Worm (Caenorhabditis elegans) whole organism, L2 larva: Measurements from ENCODE around the gene C45H4.14.

Experiments used
- C34F6.9 ChIP-seq: fragments of 150-350 bp; optimal IDR thresholded peaks from 2 replicates; lab custom pipeline; 2014; ENCODE audit warnings: missing biosample characterization, missing genetic modification characterization
- F13H6.1 ChIP-seq: sonication (generic microtip); optimal IDR thresholded peaks from 2 replicates; lab custom pipeline; 2016; ENCODE audit warnings: missing genetic modification characterization, missing compliant biosample characterization
- Y55F3AM.14 ChIP-seq: fragments of 200-800 bp; sonication (Bioruptor generic); optimal IDR thresholded peaks from 2 replicates; lab custom pipeline; 2018; ENCODE audit warnings: mild to moderate bottlenecking, missing genetic modification characterization, missing compliant biosample characterization
- ZK546.5 ChIP-seq: sonication (generic microtip); optimal IDR thresholded peaks from 2 replicates; lab custom pipeline; 2017; ENCODE audit warnings: missing biosample characterization, missing genetic modification characterization
- ama-1 ChIP-seq: fragments of 150-350 bp; optimal IDR thresholded peaks from 2 replicates; lab custom pipeline; 2018; ENCODE audit warnings: inconsistent platforms
- blmp-1 ChIP-seq: sonication (generic microtip); optimal IDR thresholded peaks from 2 replicates; lab custom pipeline; 2017; ENCODE audit warnings: missing genetic modification characterization, mild to moderate bottlenecking, missing compliant biosample characterization, antibody characterized with exemption, moderate library complexity; ENCODE audit not compliant: insufficient read depth
- ceh-82 ChIP-seq: fragments of 150-350 bp; optimal IDR thresholded peaks from 2 replicates; lab custom pipeline; 2014; ENCODE audit warnings: missing biosample characterization, missing genetic modification characterization
- crh-2 ChIP-seq: sonication (generic microtip); optimal IDR thresholded peaks from 2 replicates; lab custom pipeline; 2017; ENCODE audit warnings: missing biosample characterization, missing genetic modification characterization
- egl-27 ChIP-seq: sonication (generic microtip); optimal IDR thresholded peaks from 3 replicates; lab custom pipeline; 2017; ENCODE audit warnings: missing biosample characterization, missing genetic modification reagents, missing genetic modification characterization
- elt-1 ChIP-seq: fragments of 150-350 bp; optimal IDR thresholded peaks from 2 replicates; lab custom pipeline; 2014; ENCODE audit warnings: missing biosample characterization, missing genetic modification characterization
- elt-3 ChIP-seq: sonication (generic microtip); optimal IDR thresholded peaks from 2 replicates; lab custom pipeline; 2017; ENCODE audit warnings: missing biosample characterization, missing genetic modification characterization
- gmeb-1 ChIP-seq: fragments of 150-350 bp; optimal IDR thresholded peaks from 2 replicates; lab custom pipeline; 2014; ENCODE audit warnings: missing biosample characterization, missing genetic modification characterization
- lin-11 ChIP-seq: fragments of 150-350 bp; sonication (generic microtip); optimal IDR thresholded peaks from 2 replicates; lab custom pipeline; 2014; ENCODE audit warnings: missing biosample characterization, missing genetic modification characterization, inconsistent platforms, mixed read lengths
- lin-39 ChIP-seq: fragments of 150-350 bp; optimal IDR thresholded peaks from 2 replicates; lab custom pipeline; 2014; ENCODE audit warnings: missing biosample characterization, missing genetic modification reagents, missing genetic modification characterization
- lsy-2 ChIP-seq, 2 experiments: fragments of 150-350 bp in 1 of 2; sonication (generic microtip) in 1 of 2; optimal IDR thresholded peaks; 2 replicates each; lab custom pipeline; 2014 to 2017; ENCODE audit warnings: missing biosample characterization in 2 of 2, missing genetic modification characterization in 2 of 2
- mbf-1 ChIP-seq: sonication (generic microtip); optimal IDR thresholded peaks from 2 replicates; lab custom pipeline; 2017; ENCODE audit warnings: missing biosample characterization, missing genetic modification characterization
- mdl-1 ChIP-seq, 2 experiments: fragments of 150-350 bp in 1 of 2; sonication (generic microtip) in 1 of 2; optimal IDR thresholded peaks; 2 replicates each; lab custom pipeline; 2017; ENCODE audit warnings: missing biosample characterization in 2 of 2, missing genetic modification characterization in 2 of 2
- nhr-10 ChIP-seq: sonication (generic microtip); optimal IDR thresholded peaks from 2 replicates; lab custom pipeline; 2017; ENCODE audit warnings: missing biosample characterization, missing genetic modification characterization
- nhr-21 ChIP-seq: fragments of 150-350 bp; optimal IDR thresholded peaks from 2 replicates; lab custom pipeline; 2014; ENCODE audit warnings: missing biosample characterization, missing genetic modification characterization
- nhr-237 ChIP-seq: fragments of 150-350 bp; optimal IDR thresholded peaks from 2 replicates; lab custom pipeline; 2014; ENCODE audit warnings: missing biosample characterization, missing genetic modification characterization
- nhr-25 ChIP-seq: fragments of 150-350 bp; sonication (generic microtip); optimal IDR thresholded peaks from 3 replicates; lab custom pipeline; 2014; ENCODE audit warnings: missing biosample characterization, missing genetic modification characterization
- nhr-6 ChIP-seq: fragments of 150-350 bp; optimal IDR thresholded peaks from 2 replicates; lab custom pipeline; 2014; ENCODE audit warnings: missing biosample characterization, missing genetic modification characterization
- nhr-77 ChIP-seq: fragments of 150-350 bp; optimal IDR thresholded peaks from 2 replicates; lab custom pipeline; 2014; ENCODE audit warnings: missing biosample characterization, missing genetic modification characterization
- peb-1 ChIP-seq: fragments of 150-350 bp; optimal IDR thresholded peaks from 2 replicates; lab custom pipeline; 2014; ENCODE audit warnings: missing biosample characterization, missing genetic modification characterization
- skn-1 ChIP-seq: sonication (generic microtip); optimal IDR thresholded peaks from 2 replicates; lab custom pipeline; 2017; ENCODE audit warnings: missing biosample characterization, missing genetic modification characterization
- sma-3 ChIP-seq: sonication (generic microtip); optimal IDR thresholded peaks from 2 replicates; lab custom pipeline; 2016; ENCODE audit warnings: missing genetic modification reagents, missing genetic modification characterization, missing compliant biosample characterization
- sma-9 ChIP-seq, 2 experiments: fragments of 150-350 bp in 1 of 2; sonication (generic microtip) in 1 of 2; optimal IDR thresholded peaks; 2 replicates each; lab custom pipeline; 2014 to 2016; ENCODE audit warnings: missing genetic modification characterization in 2 of 2, mild to moderate bottlenecking in 1 of 2, missing biosample characterization in 1 of 2, missing compliant biosample characterization in 1 of 2, missing genetic modification reagents in 1 of 2, moderate library complexity in 1 of 2
- snpc-4 ChIP-seq: fragments of 150-350 bp; optimal IDR thresholded peaks from 2 replicates; lab custom pipeline; 2014; ENCODE audit warnings: missing biosample characterization, missing genetic modification characterization
- unc-39 ChIP-seq: fragments of 150-350 bp; optimal IDR thresholded peaks from 2 replicates; lab custom pipeline; 2014; ENCODE audit warnings: missing biosample characterization, missing genetic modification characterization
- unc-55 ChIP-seq: fragments of 150-350 bp; sonication (generic microtip); optimal IDR thresholded peaks from 3 replicates; lab custom pipeline; 2014; ENCODE audit warnings: missing biosample characterization, missing genetic modification reagents, missing genetic modification characterization
- unc-62 ChIP-seq: fragments of 150-350 bp; optimal IDR thresholded peaks from 2 replicates; lab custom pipeline; 2014; ENCODE audit warnings: missing biosample characterization, missing genetic modification reagents, missing genetic modification characterization
- zag-1 ChIP-seq: fragments of 150-350 bp; optimal IDR thresholded peaks from 2 replicates; lab custom pipeline; 2014; ENCODE audit warnings: missing biosample characterization, missing genetic modification characterization
- ztf-1 ChIP-seq: fragments of 200-800 bp; sonication (Bioruptor generic); conservative IDR thresholded peaks from 2 replicates; pipeline ENCODE4 v1.3.6; 2022; ENCODE audit warnings: missing genetic modification characterization, missing compliant biosample characterization
- ztf-11 ChIP-seq: sonication (generic microtip); optimal IDR thresholded peaks from 2 replicates; lab custom pipeline; 2017; ENCODE audit warnings: missing biosample characterization, missing genetic modification characterization
- ztf-4 ChIP-seq: fragments of 150-350 bp; optimal IDR thresholded peaks from 2 replicates; lab custom pipeline; 2014; ENCODE audit warnings: missing biosample characterization, missing genetic modification characterization

The C45H4.14 gene

DNA sequence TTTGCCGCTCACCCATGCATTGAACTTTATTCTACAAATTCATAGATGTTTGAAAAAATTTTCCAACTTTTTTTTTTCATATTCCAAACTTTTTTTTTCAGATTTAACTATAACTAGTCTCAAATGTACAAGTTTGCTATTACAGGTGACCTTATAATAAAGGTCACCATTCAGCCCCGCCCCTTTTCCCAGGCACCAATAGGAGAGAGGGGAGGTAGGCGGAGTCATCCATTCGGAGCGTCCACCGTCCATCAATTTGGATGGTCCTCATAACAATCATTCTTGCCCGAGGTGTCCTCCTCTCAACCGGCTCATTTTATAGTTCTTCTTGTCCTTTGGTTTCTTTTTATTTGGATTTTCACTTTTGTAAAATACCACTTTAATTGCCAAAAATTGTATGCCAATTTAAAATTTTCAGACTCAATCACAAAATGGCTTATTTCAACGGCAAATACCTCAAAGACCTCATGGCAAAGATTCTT is 28.7 kb upstream of the C45H4.14 start, which contains the start of gene Y5H2B.3:
TSS of gene Y5H2B.3 (plus strand) at position 432 of the 482 bp plus-strand sequence.
- TF ChIP-seq zag-1, result no peak
- TF ChIP-seq skn-1 (tag; lab: Kevin White, UChicago), result no peak
- TF ChIP-seq snpc-4 (tag; lab: Kevin White, UChicago), result no peak
- TF ChIP-seq egl-27 (tag; lab: Kevin White, UChicago), result no peak
- TF ChIP-seq ztf-4, result no peak
- no peak for TF ChIP-seq sma-3 (GFP tag; lab: Kevin White, UChicago)
- no peak for TF ChIP-seq nhr-77
- TF ChIP-seq unc-55 (GFP tag; lab: Kevin White, UChicago), result no peak
- TF ChIP-seq nhr-6 (tag; lab: Kevin White, UChicago), result no peak

DNA sequence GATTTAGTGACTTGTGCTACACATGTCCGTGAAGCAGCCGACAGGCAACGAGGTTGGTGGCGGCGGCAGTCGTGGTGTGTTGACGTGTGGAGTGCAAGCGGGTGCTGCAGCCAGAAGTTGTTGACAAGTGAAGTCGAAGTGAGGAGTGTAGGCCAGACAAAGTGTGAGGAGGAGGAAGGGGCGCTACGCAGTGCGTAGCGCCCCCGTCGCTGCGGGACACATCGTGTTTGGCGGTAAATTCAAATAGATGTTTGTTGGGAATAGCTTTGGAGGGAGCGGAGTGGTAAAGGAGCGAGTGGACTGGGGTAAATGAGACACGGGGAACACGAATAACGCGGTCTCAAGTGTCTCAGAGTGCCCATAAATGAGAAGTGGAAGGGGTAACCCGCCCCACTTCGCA is 26.3 kb upstream of the C45H4.14 start:
- TF ChIP-seq lsy-2 (tag; optimal IDR thresholded peaks at IDR 0.05; lab: Kevin White, UChicago) (no peak), egl-27 (tag; lab: Kevin White, UChicago) (no peak), snpc-4 (tag; lab: Kevin White, UChicago) (no peak), mbf-1 (no peak), unc-39 (tag; lab: Kevin White, UChicago) (no peak), ztf-4 (no peak), nhr-6 (tag; lab: Kevin White, UChicago) (no peak), sma-3 (GFP tag; lab: Kevin White, UChicago) (no peak), ama-1 (lab: Kevin White, UChicago) (no peak), lin-39 (tag; lab: Kevin White, UChicago) (no peak), crh-2 (tag; lab: Kevin White, UChicago) (no peak), blmp-1 (tag; lab: Kevin White, UChicago) (no peak), ZK546.5 (tag; lab: Kevin White, UChicago) (no peak)

DNA sequence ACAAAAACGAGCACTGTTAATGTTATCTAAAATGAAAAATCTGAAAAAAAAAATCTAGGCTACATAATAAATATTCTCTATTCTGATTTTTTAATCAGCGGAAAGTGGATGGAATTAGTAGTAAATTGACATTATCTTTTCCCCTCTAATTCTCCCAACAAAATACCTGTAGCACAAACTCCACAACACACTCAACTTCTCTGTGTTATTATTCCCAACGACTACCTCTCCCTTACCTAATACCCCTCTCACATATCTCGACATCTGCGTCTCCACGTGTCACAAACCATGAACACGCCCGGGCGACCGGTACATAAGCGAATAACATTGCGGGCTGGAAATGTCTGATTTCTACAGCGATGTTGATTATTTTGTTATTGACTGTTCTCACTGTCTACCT is 23.9 kb upstream of the C45H4.14 start, which contains the start of gene cyp-33C2:
TSS of gene cyp-33C2 (plus strand) at position 327 of the 400 bp plus-strand sequence.
- TF ChIP-seq nhr-77, result no peak
- TF ChIP-seq unc-55 (GFP tag; lab: Kevin White, UChicago), result no peak
- TF ChIP-seq gmeb-1, result no peak
- TF ChIP-seq peb-1 (tag; lab: Kevin White, UChicago), result no peak
- no peak for TF ChIP-seq egl-27 (tag; lab: Kevin White, UChicago)
- no peak for TF ChIP-seq F13H6.1 (tag; lab: Kevin White, UChicago)

DNA sequence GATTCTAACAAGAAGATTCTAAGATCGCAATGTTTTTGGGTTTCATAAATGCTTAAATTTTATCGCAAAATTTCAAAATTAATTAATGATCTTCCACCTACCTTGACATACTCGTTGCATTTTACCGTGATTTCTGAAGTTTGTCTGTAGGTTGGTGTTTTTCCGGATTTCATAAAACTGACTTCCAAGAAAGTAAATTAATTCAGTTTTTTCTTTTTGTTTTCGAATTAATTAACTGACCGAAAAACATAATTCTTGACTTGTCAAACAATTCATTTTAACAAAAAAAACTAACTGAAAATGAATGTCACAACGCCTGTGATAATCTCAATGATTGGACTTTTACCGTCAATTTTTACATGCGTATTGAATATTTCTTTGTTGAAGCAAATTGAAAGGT is 22.5 kb upstream of the C45H4.14 start, which contains the start of gene srbc-16:
TSS of gene srbc-16 (plus strand) at position 301 of the 400 bp plus-strand sequence.
- no peak for TF ChIP-seq nhr-10 (tag; lab: Kevin White, UChicago)
- TF ChIP-seq Y55F3AM.14, result no peak
- no peak for TF ChIP-seq lin-11 (tag; lab: Kevin White, UChicago)
- TF ChIP-seq nhr-77, result no peak
- no peak for TF ChIP-seq skn-1 (tag; lab: Kevin White, UChicago)
- TF ChIP-seq mdl-1 (tag; optimal IDR thresholded peaks at IDR 0.05; lab: Kevin White, UChicago), result no peak
- no peak for TF ChIP-seq blmp-1 (tag; lab: Kevin White, UChicago)
- no peak for TF ChIP-seq egl-27 (tag; lab: Kevin White, UChicago)
- no peak for TF ChIP-seq C34F6.9 (tag; lab: Kevin White, UChicago)
- TF ChIP-seq ztf-11, result no peak
- TF ChIP-seq ztf-1 (GFP tag; lab: Robert Waterston, UW), result no peak
- TF ChIP-seq, all 48 proteins: peak for 0

DNA sequence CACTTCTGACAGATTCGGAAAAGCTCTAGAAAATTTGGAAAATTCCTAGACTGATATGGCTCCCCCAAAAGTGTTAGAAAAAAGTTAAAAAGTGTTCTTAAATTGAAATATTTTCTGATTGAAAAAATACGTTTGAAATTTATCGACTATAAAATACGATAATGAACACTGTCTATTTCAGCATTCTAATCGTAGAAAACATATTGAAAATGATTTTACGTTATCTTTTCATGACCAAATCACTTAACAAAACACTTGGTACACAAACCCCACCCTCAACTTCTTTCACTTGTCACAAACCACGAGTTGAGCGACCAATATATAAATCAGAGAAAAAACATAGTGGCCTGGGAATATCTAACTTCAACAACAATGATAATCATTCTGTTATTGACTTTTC is 20.0 kb upstream of the C45H4.14 start, which contains the start of gene cyp-33C1:
TSS of gene cyp-33C1 (plus strand) at position 301 of the 400 bp plus-strand sequence.
- TF ChIP-seq ceh-82, result no peak
- TF ChIP-seq sma-9 (GFP tag; optimal IDR thresholded peaks at IDR 0.05; lab: Kevin White, UChicago), result no peak
- TF ChIP-seq sma-9 (tag; optimal IDR thresholded peaks at IDR 0.05; lab: Kevin White, UChicago), result no peak
- TF ChIP-seq nhr-77, result no peak
- TF ChIP-seq ztf-4, result no peak
- TF ChIP-seq ztf-1 (GFP tag; lab: Robert Waterston, UW), result no peak
- TF ChIP-seq unc-39 (tag; lab: Kevin White, UChicago), result no peak
- TF ChIP-seq nhr-21, result no peak

DNA sequence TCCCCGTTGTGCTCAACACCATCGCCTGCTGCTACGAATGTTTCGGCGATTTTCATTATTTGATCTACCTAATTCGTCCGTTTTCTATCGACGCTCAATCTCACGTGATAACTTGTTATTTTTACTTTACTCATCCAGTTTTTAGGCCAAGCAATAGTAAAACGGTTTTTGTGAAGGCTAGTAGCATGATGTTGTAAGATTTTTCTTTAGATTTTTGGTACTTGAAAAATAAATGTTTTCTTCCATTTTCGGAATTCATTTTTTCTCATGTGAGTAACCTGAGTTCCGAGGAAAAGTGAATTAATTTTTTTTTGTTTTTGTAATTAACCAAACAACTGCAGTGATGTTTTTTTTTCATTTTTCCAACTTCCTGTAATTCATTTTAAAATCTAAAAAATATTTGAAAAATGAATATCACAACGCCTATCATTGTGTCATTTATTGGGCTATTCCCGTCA is 18.1 kb upstream of the C45H4.14 start, which contains the start of gene srbc-17:
TSS of gene srbc-17 (plus strand) at position 408 of the 458 bp plus-strand sequence.
- no peak for TF ChIP-seq nhr-237 (tag; lab: Kevin White, UChicago)
- no peak for TF ChIP-seq elt-1 (tag; lab: Kevin White, UChicago)
- TF ChIP-seq nhr-25, result no peak
- TF ChIP-seq zag-1, result no peak
- no peak for TF ChIP-seq lsy-2 (tag; optimal IDR thresholded peaks at IDR 0.05; lab: Kevin White, UChicago)
- TF ChIP-seq ztf-1 (GFP tag; lab: Robert Waterston, UW), result no peak
- no peak for TF ChIP-seq unc-62 (GFP tag; lab: Kevin White, UChicago)
- no peak for TF ChIP-seq ztf-11
- no peak for TF ChIP-seq sma-9 (GFP tag; optimal IDR thresholded peaks at IDR 0.05; lab: Kevin White, UChicago)
- no peak for TF ChIP-seq sma-9 (tag; optimal IDR thresholded peaks at IDR 0.05; lab: Kevin White, UChicago)
- no peak for TF ChIP-seq elt-3 (tag; lab: Kevin White, UChicago)
- no peak for TF ChIP-seq ZK546.5 (tag; lab: Kevin White, UChicago)
